Worm (Caenorhabditis elegans) whole organism, L2 larva: ENCODE results near the gene C04B4.2.

Experiments used
- C34F6.9 ChIP-seq: fragments of 150-350 bp; optimal IDR thresholded peaks from 2 replicates; lab custom pipeline; 2014; ENCODE audit warnings: missing biosample characterization, missing genetic modification characterization
- R02D3.7 ChIP-seq: fragments of 150-350 bp; optimal IDR thresholded peaks from 2 replicates; lab custom pipeline; 2014; ENCODE audit warnings: missing biosample characterization, missing genetic modification characterization
- ZK546.5 ChIP-seq: sonication (generic microtip); optimal IDR thresholded peaks from 2 replicates; lab custom pipeline; 2017; ENCODE audit warnings: missing biosample characterization, missing genetic modification characterization
- alr-1 ChIP-seq: fragments of 150-350 bp; optimal IDR thresholded peaks from 2 replicates; lab custom pipeline; 2014; ENCODE audit warnings: missing biosample characterization, missing genetic modification characterization
- aly-2 ChIP-seq: fragments of 150-350 bp; optimal IDR thresholded peaks from 2 replicates; lab custom pipeline; 2014; ENCODE audit warnings: missing biosample characterization, missing genetic modification characterization
- ama-1 ChIP-seq: fragments of 150-350 bp; optimal IDR thresholded peaks from 2 replicates; lab custom pipeline; 2018; ENCODE audit warnings: inconsistent platforms
- ceh-16 ChIP-seq: fragments of 150-350 bp; optimal IDR thresholded peaks from 2 replicates; lab custom pipeline; 2014; ENCODE audit warnings: missing biosample characterization, missing genetic modification characterization
- crh-2 ChIP-seq: sonication (generic microtip); optimal IDR thresholded peaks from 2 replicates; lab custom pipeline; 2017; ENCODE audit warnings: missing biosample characterization, missing genetic modification characterization
- dmd-4 ChIP-seq: sonication (generic microtip); optimal IDR thresholded peaks from 2 replicates; lab custom pipeline; 2017; ENCODE audit warnings: missing biosample characterization, missing genetic modification characterization
- egl-27 ChIP-seq: sonication (generic microtip); optimal IDR thresholded peaks from 3 replicates; lab custom pipeline; 2017; ENCODE audit warnings: missing biosample characterization, missing genetic modification reagents, missing genetic modification characterization
- elt-3 ChIP-seq: sonication (generic microtip); optimal IDR thresholded peaks from 2 replicates; lab custom pipeline; 2017; ENCODE audit warnings: missing biosample characterization, missing genetic modification characterization
- fos-1 ChIP-seq: fragments of 150-350 bp; optimal IDR thresholded peaks from 2 replicates; lab custom pipeline; 2014; ENCODE audit warnings: missing biosample characterization, missing genetic modification characterization
- gmeb-1 ChIP-seq: fragments of 150-350 bp; optimal IDR thresholded peaks from 2 replicates; lab custom pipeline; 2014; ENCODE audit warnings: missing biosample characterization, missing genetic modification characterization
- lin-11 ChIP-seq: fragments of 150-350 bp; sonication (generic microtip); optimal IDR thresholded peaks from 2 replicates; lab custom pipeline; 2014; ENCODE audit warnings: missing biosample characterization, missing genetic modification characterization, inconsistent platforms, mixed read lengths
- lin-13 ChIP-seq: fragments of 150-350 bp; optimal IDR thresholded peaks from 2 replicates; lab custom pipeline; 2014; ENCODE audit warnings: missing biosample characterization, missing genetic modification reagents, missing genetic modification characterization
- lin-39 ChIP-seq: fragments of 150-350 bp; optimal IDR thresholded peaks from 2 replicates; lab custom pipeline; 2014; ENCODE audit warnings: missing biosample characterization, missing genetic modification reagents, missing genetic modification characterization
- mbf-1 ChIP-seq: sonication (generic microtip); optimal IDR thresholded peaks from 2 replicates; lab custom pipeline; 2017; ENCODE audit warnings: missing biosample characterization, missing genetic modification characterization
- mdl-1 ChIP-seq, 2 experiments: fragments of 150-350 bp in 1 of 2; sonication (generic microtip) in 1 of 2; optimal IDR thresholded peaks; 2 replicates each; lab custom pipeline; 2017; ENCODE audit warnings: missing biosample characterization in 2 of 2, missing genetic modification characterization in 2 of 2
- nhr-10 ChIP-seq: sonication (generic microtip); optimal IDR thresholded peaks from 2 replicates; lab custom pipeline; 2017; ENCODE audit warnings: missing biosample characterization, missing genetic modification characterization
- nhr-12 ChIP-seq: fragments of 150-350 bp; optimal IDR thresholded peaks from 2 replicates; lab custom pipeline; 2014; ENCODE audit warnings: missing biosample characterization, missing genetic modification characterization
- nhr-21 ChIP-seq: fragments of 150-350 bp; optimal IDR thresholded peaks from 2 replicates; lab custom pipeline; 2014; ENCODE audit warnings: missing biosample characterization, missing genetic modification characterization
- nhr-23 ChIP-seq: fragments of 150-350 bp; optimal IDR thresholded peaks from 2 replicates; lab custom pipeline; 2014; ENCODE audit warnings: missing biosample characterization, missing genetic modification reagents, missing genetic modification characterization
- nhr-237 ChIP-seq: fragments of 150-350 bp; optimal IDR thresholded peaks from 2 replicates; lab custom pipeline; 2014; ENCODE audit warnings: missing biosample characterization, missing genetic modification characterization
- nhr-25 ChIP-seq: fragments of 150-350 bp; sonication (generic microtip); optimal IDR thresholded peaks from 3 replicates; lab custom pipeline; 2014; ENCODE audit warnings: missing biosample characterization, missing genetic modification characterization
- nhr-6 ChIP-seq: fragments of 150-350 bp; optimal IDR thresholded peaks from 2 replicates; lab custom pipeline; 2014; ENCODE audit warnings: missing biosample characterization, missing genetic modification characterization
- nhr-77 ChIP-seq: fragments of 150-350 bp; optimal IDR thresholded peaks from 2 replicates; lab custom pipeline; 2014; ENCODE audit warnings: missing biosample characterization, missing genetic modification characterization
- peb-1 ChIP-seq: fragments of 150-350 bp; optimal IDR thresholded peaks from 2 replicates; lab custom pipeline; 2014; ENCODE audit warnings: missing biosample characterization, missing genetic modification characterization
- skn-1 ChIP-seq: sonication (generic microtip); optimal IDR thresholded peaks from 2 replicates; lab custom pipeline; 2017; ENCODE audit warnings: missing biosample characterization, missing genetic modification characterization
- sma-3 ChIP-seq: sonication (generic microtip); optimal IDR thresholded peaks from 2 replicates; lab custom pipeline; 2016; ENCODE audit warnings: missing genetic modification reagents, missing genetic modification characterization, missing compliant biosample characterization
- sma-9 ChIP-seq, 2 experiments: fragments of 150-350 bp in 1 of 2; sonication (generic microtip) in 1 of 2; optimal IDR thresholded peaks; 2 replicates each; lab custom pipeline; 2014 to 2016; ENCODE audit warnings: missing genetic modification characterization in 2 of 2, mild to moderate bottlenecking in 1 of 2, missing biosample characterization in 1 of 2, missing compliant biosample characterization in 1 of 2, missing genetic modification reagents in 1 of 2, moderate library complexity in 1 of 2
- snpc-4 ChIP-seq: fragments of 150-350 bp; optimal IDR thresholded peaks from 2 replicates; lab custom pipeline; 2014; ENCODE audit warnings: missing biosample characterization, missing genetic modification characterization
- unc-39 ChIP-seq: fragments of 150-350 bp; optimal IDR thresholded peaks from 2 replicates; lab custom pipeline; 2014; ENCODE audit warnings: missing biosample characterization, missing genetic modification characterization
- unc-55 ChIP-seq: fragments of 150-350 bp; sonication (generic microtip); optimal IDR thresholded peaks from 3 replicates; lab custom pipeline; 2014; ENCODE audit warnings: missing biosample characterization, missing genetic modification reagents, missing genetic modification characterization
- unc-62 ChIP-seq: fragments of 150-350 bp; optimal IDR thresholded peaks from 2 replicates; lab custom pipeline; 2014; ENCODE audit warnings: missing biosample characterization, missing genetic modification reagents, missing genetic modification characterization
- zag-1 ChIP-seq: fragments of 150-350 bp; optimal IDR thresholded peaks from 2 replicates; lab custom pipeline; 2014; ENCODE audit warnings: missing biosample characterization, missing genetic modification characterization
- ztf-1 ChIP-seq: fragments of 200-800 bp; sonication (Bioruptor generic); conservative IDR thresholded peaks from 2 replicates; pipeline ENCODE4 v1.3.6; 2022; ENCODE audit warnings: missing genetic modification characterization, missing compliant biosample characterization
- ztf-11 ChIP-seq: sonication (generic microtip); optimal IDR thresholded peaks from 2 replicates; lab custom pipeline; 2017; ENCODE audit warnings: missing biosample characterization, missing genetic modification characterization
- ztf-4 ChIP-seq: fragments of 150-350 bp; optimal IDR thresholded peaks from 2 replicates; lab custom pipeline; 2014; ENCODE audit warnings: missing biosample characterization, missing genetic modification characterization

C04B4.2 gene

ce11 chrX:12273870-12274269 is 9.2 kb upstream of the C04B4.2 start, which contains the start of gene H19J13.2:
H19J13.2 (minus strand) TSS chrX:12273970.
- TF ChIP-seq ceh-16 (tag; lab: Kevin White, UChicago): no peak
- TF ChIP-seq nhr-25 (tag; lab: Kevin White, UChicago): no peak
- no peak for TF ChIP-seq unc-39 (tag; lab: Kevin White, UChicago)
- TF ChIP-seq nhr-12: no peak

DNA sequence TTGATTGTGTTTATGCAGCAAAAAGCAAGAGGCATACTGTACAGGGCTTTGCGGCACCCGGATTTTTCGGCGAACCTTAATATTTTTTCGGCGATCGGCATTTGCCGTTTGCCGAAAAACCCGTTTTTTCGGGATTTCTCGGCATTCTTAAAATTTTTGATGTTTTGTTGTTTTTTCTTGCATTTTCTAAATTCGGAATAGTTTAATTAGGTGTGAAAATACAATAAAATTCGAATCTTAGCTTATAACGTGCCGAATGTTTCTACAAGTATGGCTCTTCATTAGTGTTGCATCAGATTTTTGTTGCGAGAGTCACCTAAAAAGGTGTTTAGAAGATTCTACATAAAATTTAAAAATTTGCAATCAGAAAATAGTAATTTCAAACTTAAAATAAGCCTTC is 7.5 kb upstream of the C04B4.2 start, which contains the start of gene C04B4.6:
TSS of gene C04B4.6 (minus strand) at position 101 of the 400 bp plus-strand sequence.
- TF ChIP-seq unc-55 (GFP tag; lab: Kevin White, UChicago) (no peak), sma-3 (no peak), mbf-1 (tag; lab: Kevin White, UChicago) (no peak), mdl-1 (tag; optimal IDR thresholded peaks at IDR 0.05; lab: Kevin White, UChicago) (no peak), crh-2 (tag; lab: Kevin White, UChicago) (no peak), sma-9 (GFP tag; optimal IDR thresholded peaks at IDR 0.05; lab: Kevin White, UChicago) (no peak), sma-9 (tag; optimal IDR thresholded peaks at IDR 0.05; lab: Kevin White, UChicago) (no peak), unc-62 (GFP tag; lab: Kevin White, UChicago) (no peak), elt-3 (tag; lab: Kevin White, UChicago) (no peak), lin-39 (no peak), gmeb-1 (tag; lab: Kevin White, UChicago) (no peak), alr-1 (no peak), egl-27 (tag; lab: Kevin White, UChicago) (no peak), ZK546.5 (tag; lab: Kevin White, UChicago) (no peak), nhr-10 (tag; lab: Kevin White, UChicago) (no peak), ztf-11 (no peak), ztf-4 (tag; lab: Kevin White, UChicago) (no peak), ama-1 (lab: Kevin White, UChicago) (no peak), nhr-21 (tag; lab: Kevin White, UChicago) (no peak)

ce11 chrX:12280477-12280876 is 2.6 kb upstream of the C04B4.2 start, which contains the start of gene C04B4.1:
C04B4.1 (plus strand) TSS chrX:12280777.
- TF ChIP-seq skn-1: no peak
- no peak for TF ChIP-seq zag-1
- no peak for TF ChIP-seq sma-3
- no peak for TF ChIP-seq unc-55 (GFP tag; lab: Kevin White, UChicago)
- TF ChIP-seq C34F6.9 (tag; lab: Kevin White, UChicago): no peak
- no peak for TF ChIP-seq ceh-16 (tag; lab: Kevin White, UChicago)
- no peak for TF ChIP-seq ztf-1 (GFP tag; lab: Robert Waterston, UW)
- TF ChIP-seq fos-1 (tag; lab: Kevin White, UChicago): no peak
- TF ChIP-seq unc-39 (tag; lab: Kevin White, UChicago): no peak
- TF ChIP-seq lin-13 (GFP tag; lab: Kevin White, UChicago): no peak

- TF ChIP-seq nhr-77 (tag; lab: Kevin White, UChicago): no peak
- TF ChIP-seq nhr-23 (tag; lab: Kevin White, UChicago): no peak
- TF ChIP-seq nhr-10 (tag; lab: Kevin White, UChicago): no peak
- no peak for TF ChIP-seq dmd-4 (tag; lab: Kevin White, UChicago)
- no peak for TF ChIP-seq gmeb-1 (tag; lab: Kevin White, UChicago)
- TF ChIP-seq nhr-6 (tag; lab: Kevin White, UChicago): no peak
- no peak for TF ChIP-seq crh-2 (tag; lab: Kevin White, UChicago)
- no peak for TF ChIP-seq fos-1 (tag; lab: Kevin White, UChicago)
- no peak for TF ChIP-seq peb-1 (tag; lab: Kevin White, UChicago)
- no peak for TF ChIP-seq nhr-12
- TF ChIP-seq aly-2 (tag; lab: Kevin White, UChicago): no peak
- TF ChIP-seq R02D3.7 (tag; lab: Kevin White, UChicago): no peak
- no peak for TF ChIP-seq unc-55 (GFP tag; lab: Kevin White, UChicago)
- TF ChIP-seq snpc-4 (tag; lab: Kevin White, UChicago): no peak
- TF ChIP-seq nhr-237 (tag; lab: Kevin White, UChicago): no peak
- TF ChIP-seq lin-11 (tag; lab: Kevin White, UChicago): no peak
- no peak for TF ChIP-seq zag-1
These were observed 1.1 kb downstream of the C04B4.2 start for ce11 chrX:12284161-12284560.
